Fruit fly (Drosophila melanogaster) whole organism, adult: Measurements from ENCODE around the gene CG9760.
A peak's percentile ranks its signal among the peaks of the same experiment; 100 is the strongest.

ENCODE experiments used
- CG11617 ChIP-seq: fragments of 200-800 bp; sonication (Bioruptor generic); optimal IDR thresholded peaks from 2 replicates; lab custom pipeline; 2017; ENCODE audit warnings: mild to moderate bottlenecking, missing biosample characterization, missing genetic modification reagents, missing genetic modification characterization
- CG12768 ChIP-seq: fragments of 200-800 bp; sonication (Bioruptor generic); optimal IDR thresholded peaks from 2 replicates; lab custom pipeline; 2017; ENCODE audit warnings: missing biosample characterization, missing genetic modification characterization, mild to moderate bottlenecking, moderate library complexity, missing genetic modification reagents
- CG14711 ChIP-seq: fragments of 200-800 bp; sonication (Bioruptor generic); optimal IDR thresholded peaks from 2 replicates; lab custom pipeline; 2018; ENCODE audit warnings: missing biosample characterization, mild to moderate bottlenecking, missing genetic modification characterization, moderate library complexity
- CG1620 ChIP-seq: fragments of 200-800 bp; sonication (Bioruptor generic); optimal IDR thresholded peaks from 2 replicates; lab custom pipeline; 2016; ENCODE audit warnings: missing biosample characterization, missing genetic modification characterization
- CG33017 ChIP-seq: fragments of 200-800 bp; sonication (Bioruptor generic); optimal IDR thresholded peaks from 2 replicates; lab custom pipeline; 2018; ENCODE audit warnings: missing biosample characterization, mild to moderate bottlenecking, missing genetic modification characterization, moderate library complexity
- CG5204 ChIP-seq: fragments of 200-800 bp; sonication (Bioruptor generic); optimal IDR thresholded peaks from 2 replicates; lab custom pipeline; 2016; ENCODE audit warnings: missing biosample characterization, missing genetic modification characterization
- CG7045 ChIP-seq: fragments of 200-800 bp; sonication (Bioruptor generic); optimal IDR thresholded peaks from 2 replicates; lab custom pipeline; 2017; ENCODE audit warnings: missing biosample characterization, mild to moderate bottlenecking, missing genetic modification characterization
- CG7101 ChIP-seq: fragments of 200-800 bp; sonication (Bioruptor generic); optimal IDR thresholded peaks from 2 replicates; lab custom pipeline; 2018; ENCODE audit warnings: missing biosample characterization, mild to moderate bottlenecking, missing genetic modification characterization, moderate library complexity
- Clk ChIP-seq: fragments of 200-800 bp; sonication (Bioruptor generic); optimal IDR thresholded peaks from 2 replicates; lab custom pipeline; 2017; ENCODE audit warnings: missing biosample characterization, missing genetic modification characterization
- Crg-1 ChIP-seq: fragments of 200-800 bp; sonication (Bioruptor generic); optimal IDR thresholded peaks from 2 replicates; lab custom pipeline; 2016; ENCODE audit warnings: missing biosample characterization, missing genetic modification characterization
- Hr96 ChIP-seq: fragments of 200-800 bp; sonication (Bioruptor generic); optimal IDR thresholded peaks from 2 replicates; lab custom pipeline; 2016; ENCODE audit warnings: missing biosample characterization, missing genetic modification characterization
- Mnt ChIP-seq: fragments of 200-800 bp; sonication (Bioruptor generic); optimal IDR thresholded peaks from 2 replicates; lab custom pipeline; 2016; ENCODE audit warnings: missing biosample characterization, mild to moderate bottlenecking, missing genetic modification characterization
- bab1 ChIP-seq: fragments of 200-800 bp; sonication (Bioruptor generic); optimal IDR thresholded peaks from 3 replicates; lab custom pipeline; 2019; ENCODE audit warnings: missing biosample characterization, mild to moderate bottlenecking, missing genetic modification characterization, moderate library complexity
- cic ChIP-seq: fragments of 200-800 bp; sonication (Bioruptor generic); optimal IDR thresholded peaks from 2 replicates; lab custom pipeline; 2017; ENCODE audit warnings: missing biosample characterization, mild to moderate bottlenecking, missing genetic modification characterization, moderate library complexity
- cnc ChIP-seq, 2 experiments: fragments of >200 bp; optimal IDR thresholded peaks; 2 replicates each; lab custom pipeline; 2017
- kay ChIP-seq: fragments of 200-800 bp; sonication (Bioruptor generic); peaks from one replicate; lab custom pipeline; 2016; ENCODE audit warnings: missing biosample characterization, missing genetic modification characterization, borderline replicate concordance
- ovo ChIP-seq: fragments of 200-800 bp; sonication (Bioruptor generic); optimal IDR thresholded peaks from 2 replicates; lab custom pipeline; 2016; ENCODE audit warnings: missing biosample characterization, missing genetic modification characterization
- pad ChIP-seq: fragments of 200-800 bp; sonication (Bioruptor generic); optimal IDR thresholded peaks from 3 replicates; lab custom pipeline; 2017; ENCODE audit warnings: missing biosample characterization, missing genetic modification characterization, mild to moderate bottlenecking, moderate library complexity, missing genetic modification reagents
- tj ChIP-seq: fragments of 200-800 bp; sonication (Bioruptor generic); optimal IDR thresholded peaks from 3 replicates; lab custom pipeline; 2017; ENCODE audit warnings: missing biosample characterization, mild to moderate bottlenecking, missing genetic modification characterization, moderate library complexity
- toe ChIP-seq: fragments of 200-800 bp; sonication (Bioruptor generic); optimal IDR thresholded peaks from 2 replicates; lab custom pipeline; 2016; ENCODE audit warnings: missing biosample characterization, missing genetic modification characterization

CG9760 gene

DNA sequence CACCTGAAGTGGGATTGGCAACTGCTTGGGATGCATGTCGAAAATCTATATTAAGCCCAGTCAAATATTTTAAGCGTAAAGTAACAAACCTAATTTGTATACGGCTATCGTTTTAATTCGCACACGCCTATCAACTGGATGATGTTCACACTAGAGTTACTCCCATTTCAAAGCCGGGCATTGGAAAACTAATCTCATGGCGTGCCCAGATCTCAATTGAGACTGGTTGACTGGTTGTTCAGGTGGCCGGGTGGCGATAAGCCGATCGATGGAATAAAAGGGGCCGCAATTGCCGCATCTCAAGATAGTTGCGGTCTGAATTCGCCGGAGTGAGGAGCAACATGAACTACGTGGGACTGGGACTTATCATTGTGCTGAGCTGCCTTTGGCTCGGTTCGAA lies 25.0 kb upstream of the CG9760 start, which contains the start of gene Est-6:
TSS of gene Est-6 (plus strand) at position 301 of the 400 bp plus-strand sequence.
- TF ChIP-seq Mnt (GFP tag; lab: Kevin White, UChicago) (no peak), cnc (optimal IDR thresholded peaks at IDR 0.05; lab: Kevin White, UChicago) (no peak), kay (GFP tag; lab: Kevin White, UChicago) (peak; percentile 14)

DNA sequence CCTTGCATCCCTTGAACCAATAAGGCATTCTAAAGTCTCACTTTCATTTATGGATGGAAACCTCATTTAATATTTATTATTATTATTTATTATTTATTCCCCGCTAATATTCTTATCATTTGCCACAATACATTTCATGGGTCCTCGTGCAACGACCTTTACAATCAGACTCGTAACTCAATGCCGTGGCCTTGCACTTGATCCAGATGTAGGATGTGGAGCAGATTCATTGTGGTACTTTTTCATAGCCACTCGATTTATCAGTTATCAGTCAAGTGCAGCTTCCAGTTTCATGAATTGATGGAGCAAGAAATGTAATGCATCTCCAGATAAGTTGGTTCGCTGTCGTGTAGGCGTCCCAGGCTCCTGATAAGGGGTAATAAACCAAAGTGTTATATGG lies 21.8 kb upstream of the CG9760 start:
- TF ChIP-seq tj (GFP tag; lab: Kevin White, UChicago), result no peak
- no peak for TF ChIP-seq CG7101
- TF ChIP-seq Crg-1 (GFP tag; lab: Kevin White, UChicago), result no peak
- TF ChIP-seq CG5204, result no peak
- no peak for TF ChIP-seq CG12768
- no peak for TF ChIP-seq Mnt (GFP tag; lab: Kevin White, UChicago)
- no peak for TF ChIP-seq Clk (GFP tag; lab: Kevin White, UChicago)
- TF ChIP-seq CG33017 (tag; lab: Kevin White, UChicago), result no peak
- TF ChIP-seq Hr96, result no peak
- no peak for TF ChIP-seq kay (GFP tag; lab: Kevin White, UChicago)
- no peak for TF ChIP-seq bab1 (GFP tag; lab: Kevin White, UChicago)
- no peak for TF ChIP-seq pad (GFP tag; lab: Kevin White, UChicago)
- TF ChIP-seq CG14711 (tag; lab: Kevin White, UChicago), result no peak
- TF ChIP-seq cnc (optimal IDR thresholded peaks at IDR 0.05; lab: Kevin White, UChicago), result no peak

dm6 chr3L:12184564-12185034 lies 21.1 kb upstream of the CG9760 start, which contains the start of gene Miox:
Miox (plus strand) TSS chr3L:12184984.
- TF ChIP-seq cic (GFP tag; lab: Kevin White, UChicago) (peak; percentile 85), pad (GFP tag; lab: Kevin White, UChicago) (peak; percentile 22), CG33017 (tag; lab: Kevin White, UChicago) (no peak), CG1620 (GFP tag; lab: Kevin White, UChicago) (no peak)

DNA sequence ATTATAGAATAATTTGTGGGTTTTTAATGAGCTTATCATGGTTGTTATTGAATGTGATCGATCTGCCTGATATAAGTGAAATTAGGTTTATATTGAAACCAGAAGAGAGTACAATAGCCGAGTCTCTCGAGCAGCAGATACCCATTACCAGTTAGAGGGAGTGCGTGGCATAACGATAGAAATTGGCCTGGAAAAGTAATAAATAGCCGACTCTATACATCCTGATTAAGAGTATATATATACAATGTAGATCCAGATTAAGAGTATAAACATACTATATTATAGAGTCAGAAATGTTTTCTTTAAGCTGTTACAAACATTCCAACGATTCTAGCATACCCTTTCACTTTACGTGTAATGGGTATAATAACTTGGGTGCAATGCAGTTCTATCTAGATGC lies 20.4 kb upstream of the CG9760 start:
- peak; percentile 28 for TF ChIP-seq CG7101
- peak; percentile 5 for TF ChIP-seq CG11617
- TF ChIP-seq cnc (optimal IDR thresholded peaks at IDR 0.05; lab: Kevin White, UChicago), result no peak
- TF ChIP-seq CG5204, result peak; percentile 53

DNA sequence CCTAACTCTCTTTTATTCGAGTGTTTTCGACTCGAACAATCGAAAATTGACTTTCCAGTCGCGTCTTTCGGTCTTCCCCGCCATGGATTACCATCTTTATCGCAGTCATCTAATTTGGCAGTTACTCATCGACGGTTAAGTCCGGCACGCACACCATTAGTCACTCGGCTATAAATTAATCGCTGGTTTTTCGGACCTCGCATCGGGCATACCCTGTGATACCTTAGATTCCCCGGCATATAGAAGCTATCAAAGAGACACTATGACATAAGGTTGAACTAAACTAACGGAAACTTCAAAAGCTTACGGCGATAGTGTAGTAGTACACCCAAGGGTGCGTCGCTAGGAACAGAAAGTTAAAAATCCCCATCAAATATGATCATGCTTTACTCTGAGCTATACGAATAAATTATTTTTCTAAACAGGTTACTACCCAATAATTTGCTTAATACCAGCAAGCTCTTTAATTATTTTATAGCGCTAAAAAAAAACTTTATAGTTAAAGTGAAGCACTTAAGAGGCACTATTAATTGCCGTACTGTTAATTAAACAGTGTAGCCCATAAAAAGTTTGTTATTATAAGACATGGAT lies 15.4 kb upstream of the CG9760 start:
- no peak for TF ChIP-seq Hr96
- no peak for TF ChIP-seq cnc (optimal IDR thresholded peaks at IDR 0.05; lab: Kevin White, UChicago)
- no peak for TF ChIP-seq Crg-1 (GFP tag; lab: Kevin White, UChicago)
- TF ChIP-seq CG11617, result peak; percentile 43
- no peak for TF ChIP-seq pad (GFP tag; lab: Kevin White, UChicago)
- TF ChIP-seq kay (GFP tag; lab: Kevin White, UChicago), result no peak
- TF ChIP-seq ovo, result peak; percentile 94
- TF ChIP-seq CG14711 (tag; lab: Kevin White, UChicago), result no peak
- no peak for TF ChIP-seq Mnt (GFP tag; lab: Kevin White, UChicago)
- peak; percentile 60 for TF ChIP-seq cic (GFP tag; lab: Kevin White, UChicago)
- TF ChIP-seq CG7045 (GFP tag; lab: Kevin White, UChicago), result peak; percentile 26
- TF ChIP-seq toe (GFP tag; lab: Kevin White, UChicago), result peak; percentile 32
- no peak for TF ChIP-seq CG1620 (GFP tag; lab: Kevin White, UChicago)
- no peak for TF ChIP-seq CG7101
- no peak for TF ChIP-seq CG12768
- TF ChIP-seq bab1 (GFP tag; lab: Kevin White, UChicago), result peak; percentile 29
- TF ChIP-seq Clk (GFP tag; lab: Kevin White, UChicago), result no peak
- TF ChIP-seq CG5204, result no peak
- peak; percentile 15 for TF ChIP-seq CG33017 (tag; lab: Kevin White, UChicago)
- TF ChIP-seq tj (GFP tag; lab: Kevin White, UChicago), result no peak

DNA sequence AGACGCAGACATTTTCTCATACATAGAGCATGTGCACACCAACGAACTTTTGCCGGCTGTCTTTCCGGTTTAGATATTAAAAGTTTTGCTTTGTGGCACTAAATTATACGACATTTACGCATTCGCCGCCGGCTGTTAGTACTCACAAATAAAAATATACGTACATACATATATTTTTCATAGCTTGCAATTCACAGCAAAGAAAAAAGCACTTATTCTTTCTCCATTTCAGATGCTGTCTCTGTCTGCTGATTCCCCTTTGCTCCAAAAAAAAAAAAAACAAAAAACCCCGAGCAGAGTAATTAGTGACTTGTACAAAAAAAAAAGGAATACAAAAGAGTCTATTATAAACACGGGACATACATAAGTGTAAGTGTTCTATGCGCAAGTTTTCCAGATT lies 13.8 kb upstream of the CG9760 start, which contains the start of gene CAH2:
TSS of gene CAH2 (plus strand) at position 301 of the 400 bp plus-strand sequence.
- TF ChIP-seq cic (GFP tag; lab: Kevin White, UChicago) (no peak), CG33017 (tag; lab: Kevin White, UChicago) (no peak), CG5204 (no peak), Clk (GFP tag; lab: Kevin White, UChicago) (no peak), kay (GFP tag; lab: Kevin White, UChicago) (no peak), tj (GFP tag; lab: Kevin White, UChicago) (no peak), CG14711 (tag; lab: Kevin White, UChicago) (no peak)

dm6 chr3L:12175382-12175781 lies 11.8 kb upstream of the CG9760 start, which contains the start of gene Rh7:
Rh7 (minus strand) TSS chr3L:12175482.
- TF ChIP-seq CG12768 (no peak), CG7045 (GFP tag; lab: Kevin White, UChicago) (no peak), CG33017 (tag; lab: Kevin White, UChicago) (no peak), Hr96 (no peak), bab1 (GFP tag; lab: Kevin White, UChicago) (no peak), CG11617 (no peak), Clk (GFP tag; lab: Kevin White, UChicago) (no peak), CG7101 (no peak), CG5204 (no peak), ovo (no peak), CG1620 (GFP tag; lab: Kevin White, UChicago) (no peak), CG14711 (tag; lab: Kevin White, UChicago) (no peak), Crg-1 (GFP tag; lab: Kevin White, UChicago) (no peak), toe (GFP tag; lab: Kevin White, UChicago) (no peak), cic (GFP tag; lab: Kevin White, UChicago) (no peak), Mnt (GFP tag; lab: Kevin White, UChicago) (no peak)
